Worm (Caenorhabditis elegans): Measurements from ENCODE around the gene svh-1.

Gene svh-1

DNA sequence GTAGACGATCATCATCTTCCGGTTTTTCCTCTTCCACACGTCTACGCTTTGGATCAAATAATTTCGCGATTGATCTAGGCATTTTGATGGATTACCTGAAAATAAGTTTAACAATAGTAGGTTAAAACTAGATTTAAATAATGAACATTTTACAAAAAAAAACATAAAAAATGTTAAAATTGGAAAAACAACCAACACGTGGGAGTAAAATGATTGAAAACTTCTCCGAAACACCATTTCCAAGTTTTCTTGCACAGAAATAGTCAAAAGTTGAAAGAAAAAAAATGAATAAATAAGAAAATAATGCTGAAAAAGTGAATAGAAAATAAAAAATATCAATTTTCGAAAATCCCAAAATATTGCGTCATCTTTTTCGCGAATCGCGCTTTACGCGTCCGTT is 5.3 kb downstream of the svh-1 start, which contains the start of gene C07G1.7:
Gene C07G1.7, minus strand, starts transcription at position 101 of the 400 bp plus-strand sequence.
- TF ChIP-seq lin-35 (GFP tag; optimal IDR thresholded peaks at IDR 0.05) (no peak), nhr-77 (tag; optimal IDR thresholded peaks at IDR 0.05) (no peak), sox-4 (tag; optimal IDR thresholded peaks at IDR 0.05) (no peak), C34B4.2 (tag; optimal IDR thresholded peaks at IDR 0.05) (no peak), elt-3 (tag; optimal IDR thresholded peaks at IDR 0.05) (no peak), unc-86 (tag; optimal IDR thresholded peaks at IDR 0.05) (no peak), ama-1 (optimal IDR thresholded peaks at IDR 0.05) (no peak), mab-9 (GFP tag; IDR thresholded peaks at IDR 0.05) (no peak), alr-1 (tag; optimal IDR thresholded peaks at IDR 0.05; ENCODE audit: borderline replicate concordance) (no peak)

DNA sequence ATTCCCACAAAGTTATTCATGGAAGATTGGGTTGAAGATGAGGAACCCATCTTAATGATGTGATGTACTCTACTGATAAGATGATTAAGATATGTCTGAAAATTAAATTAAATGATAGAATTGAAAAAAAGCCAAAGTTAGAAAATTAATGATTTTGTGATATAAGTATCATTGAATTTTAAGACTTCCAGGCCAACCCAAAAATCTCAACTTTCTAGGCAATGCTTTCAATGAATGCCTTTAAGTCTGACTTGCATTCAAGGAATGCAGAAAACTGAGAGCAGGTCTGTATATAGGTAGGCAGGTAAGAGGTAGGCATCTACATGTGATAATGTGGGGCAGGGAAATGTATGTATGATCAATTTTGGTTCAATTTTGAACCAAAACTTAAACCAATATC is 13.6 kb downstream of the svh-1 start, which contains the start of gene ocr-2:
Gene ocr-2, minus strand, starts transcription at position 101 of the 400 bp plus-strand sequence.
- TF ChIP-seq dpl-1 (GFP tag; optimal IDR thresholded peaks at IDR 0.05): no peak
- no peak for TF ChIP-seq mdl-1 (tag; optimal IDR thresholded peaks at IDR 0.05)
- no peak for TF ChIP-seq zag-1 (tag; optimal IDR thresholded peaks at IDR 0.05)
- TF ChIP-seq aly-2 (tag; optimal IDR thresholded peaks at IDR 0.05): no peak
- no peak for TF ChIP-seq nhr-85 (tag)
- no peak for TF ChIP-seq nhr-19 (GFP tag; conservative IDR thresholded peaks at IDR 0.05)
- no peak for TF ChIP-seq alr-1 (tag; optimal IDR thresholded peaks at IDR 0.05; ENCODE audit: borderline replicate concordance)
- TF ChIP-seq mef-2 (tag; optimal IDR thresholded peaks at IDR 0.05): no peak
- no peak for TF ChIP-seq snpc-4 (tag; optimal IDR thresholded peaks at IDR 0.05)
- no peak for TF ChIP-seq unc-30 (tag; optimal IDR thresholded peaks at IDR 0.05)
- TF ChIP-seq nhr-77 (tag; optimal IDR thresholded peaks at IDR 0.05): no peak
- no peak for TF ChIP-seq lin-15B (tag; optimal IDR thresholded peaks at IDR 0.05)
- TF ChIP-seq lin-14 (GFP tag; optimal IDR thresholded peaks at IDR 0.05): no peak
- TF ChIP-seq sox-4 (tag; optimal IDR thresholded peaks at IDR 0.05): no peak
- no peak for TF ChIP-seq ceh-63 (GFP tag; optimal IDR thresholded peaks at IDR 0.05)

DNA sequence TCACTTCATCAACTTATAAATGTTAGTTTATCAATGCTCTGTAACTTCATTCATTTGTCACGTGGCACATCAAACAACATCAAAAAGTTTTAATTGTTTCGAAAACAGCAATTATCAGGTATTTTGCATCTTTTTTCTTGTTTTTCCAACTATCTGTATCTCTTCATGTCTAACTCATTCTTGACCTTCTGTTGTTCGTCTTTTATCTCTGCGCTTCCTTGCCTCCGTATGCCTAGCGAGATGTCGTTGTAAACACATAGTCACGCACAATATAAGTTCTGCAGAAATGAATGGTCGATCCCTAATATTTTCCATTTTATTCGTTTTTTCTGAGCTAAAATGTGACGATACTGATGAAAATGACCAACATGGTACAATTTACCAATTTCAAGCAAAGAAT is 15.5 kb downstream of the svh-1 start, which contains the start of gene gpx-6:
Gene gpx-6, plus strand, starts transcription at position 257 of the 400 bp plus-strand sequence.
- TF ChIP-seq pax-3 (tag; optimal IDR thresholded peaks at IDR 0.05) (no peak), aha-1 (tag; optimal IDR thresholded peaks at IDR 0.05) (no peak), blmp-1 (tag; optimal IDR thresholded peaks at IDR 0.05) (peak; percentile 19), lsy-2 (tag; optimal IDR thresholded peaks at IDR 0.05) (peak in 1 of 2 experiments; percentile 3), nhr-20 (tag; optimal IDR thresholded peaks at IDR 0.05) (peak; percentile 32), C16A3.4 (tag; optimal IDR thresholded peaks at IDR 0.05) (peak; percentile 11), nhr-85 (tag) (peak; percentile 55)

DNA sequence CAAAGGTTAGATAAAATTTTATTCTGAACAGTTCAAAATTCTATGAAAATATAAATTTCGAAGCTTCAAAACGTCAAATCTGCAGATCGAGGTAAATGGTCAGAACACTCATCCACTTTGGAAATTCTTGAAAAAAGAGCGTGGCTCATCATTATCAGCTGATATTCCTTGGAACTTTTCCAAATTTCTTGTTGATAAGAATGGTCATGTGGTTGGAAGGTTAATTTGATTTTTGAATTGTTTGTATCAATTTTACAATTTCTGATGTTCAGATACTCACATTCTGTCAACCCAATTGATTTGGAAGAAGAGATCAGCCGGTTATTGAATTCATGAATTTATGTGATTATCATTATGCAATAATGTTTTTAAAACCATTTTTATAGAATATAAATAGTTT is 16.6 kb downstream of the svh-1 start:
- TF ChIP-seq elt-2 (tag; optimal IDR thresholded peaks at IDR 0.05) (peak; percentile 59), dpl-1 (GFP tag; optimal IDR thresholded peaks at IDR 0.05) (no peak)

DNA sequence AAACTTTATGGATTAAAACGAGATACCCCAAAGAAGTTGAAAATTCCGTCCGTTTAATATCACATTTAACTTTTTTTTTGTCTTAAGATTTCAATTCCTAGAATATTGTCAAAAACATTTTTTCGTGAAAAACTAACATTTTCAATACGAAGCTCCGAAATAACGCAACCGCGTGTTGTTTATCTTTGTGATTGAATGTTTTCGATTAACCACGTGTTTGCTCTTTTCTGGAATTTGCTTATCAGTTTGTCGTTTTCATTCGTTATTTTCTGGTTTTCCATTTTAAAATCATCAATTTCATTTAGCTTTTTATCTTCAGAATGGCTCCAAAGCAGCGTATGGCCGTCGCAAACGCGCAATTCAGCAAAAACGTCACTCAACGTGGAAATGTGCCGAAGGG is 18.9 kb downstream of the svh-1 start, which contains the start of gene serp-1.2:
Gene serp-1.2, plus strand, starts transcription at position 318 of the 400 bp plus-strand sequence.
- TF ChIP-seq unc-98 (GFP tag; IDR thresholded peaks at IDR 0.05) (no peak), dpl-1 (GFP tag; optimal IDR thresholded peaks at IDR 0.05) (peak in 1 of 3 experiments; percentile 11), dsc-1 (tag; optimal IDR thresholded peaks at IDR 0.05) (no peak), nhr-20 (tag; optimal IDR thresholded peaks at IDR 0.05) (peak; percentile 40), mab-9 (GFP tag; IDR thresholded peaks at IDR 0.05) (no peak), mdl-1 (tag; optimal IDR thresholded peaks at IDR 0.05) (peak in 1 of 2 experiments; percentile 39), nhr-28 (tag; optimal IDR thresholded peaks at IDR 0.05) (no peak), mep-1 (tag; optimal IDR thresholded peaks at IDR 0.05) (peak; percentile 14), fkh-4 (tag; optimal IDR thresholded peaks at IDR 0.05; ENCODE audit: borderline replicate concordance) (no peak), skn-1 (tag; optimal IDR thresholded peaks at IDR 0.05) (no peak), lin-39 (tag; optimal IDR thresholded peaks at IDR 0.05) (no peak), nhr-12 (tag; optimal IDR thresholded peaks at IDR 0.05) (no peak), nhr-90 (tag; optimal IDR thresholded peaks at IDR 0.05; ENCODE audit: poor library complexity) (no peak), Y116A8C.19 (tag; optimal IDR thresholded peaks at IDR 0.05; ENCODE audit: borderline replicate concordance) (no peak), alr-1 (tag; optimal IDR thresholded peaks at IDR 0.05; ENCODE audit: borderline replicate concordance) (no peak), pag-3 (tag; optimal IDR thresholded peaks at IDR 0.05; ENCODE audit: borderline replicate concordance, insufficient read depth) (no peak), aha-1 (tag; optimal IDR thresholded peaks at IDR 0.05) (no peak), jun-1 (tag; optimal IDR thresholded peaks at IDR 0.05) (no peak), elt-2 (tag; optimal IDR thresholded peaks at IDR 0.05) (peak; percentile 58), vab-15 (tag; optimal IDR thresholded peaks at IDR 0.05) (no peak), ztf-11 (tag; optimal IDR thresholded peaks at IDR 0.05) (no peak), hlh-4 (tag; optimal IDR thresholded peaks at IDR 0.05) (no peak), pax-3 (tag; optimal IDR thresholded peaks at IDR 0.05) (no peak), C34B4.2 (tag; optimal IDR thresholded peaks at IDR 0.05) (no peak), lin-14 (GFP tag; optimal IDR thresholded peaks at IDR 0.05) (peak; percentile 31), mef-2 (tag; optimal IDR thresholded peaks at IDR 0.05) (no peak), isw-1 (GFP tag; IDR thresholded peaks at IDR 0.05) (no peak)
